Fruit fly (Drosophila melanogaster): ENCODE data around the gene cas.

cas gene

dm6 chr3R:5682921-5683748 lies 33.5 kb downstream of the cas start:
- TF ChIP-seq CG8301 (tag; optimal IDR thresholded peaks at IDR 0.05) (peak; percentile 85), fd96Ca (GFP tag; IDR thresholded peaks at IDR 0.05) (peak; percentile 42; the same call in 1 of the 3 replicates), Ets98B (GFP tag; IDR thresholded peaks at IDR 0.05) (peak; percentile 86), CG17806 (tag; optimal IDR thresholded peaks at IDR 0.05) (peak; percentile 40), CG15710 (tag; optimal IDR thresholded peaks at IDR 0.05) (no peak), CG8159 (tag; optimal IDR thresholded peaks at IDR 0.05) (no peak), EcR (GFP tag; optimal IDR thresholded peaks at IDR 0.05) (no peak), gl (tag; optimal IDR thresholded peaks at IDR 0.05) (no peak), CG32121 (GFP tag; IDR thresholded peaks at IDR 0.05) (peak; percentile 79), CG12605 (GFP tag; IDR thresholded peaks at IDR 0.05) (peak; percentile 71), Pif1B (GFP tag; optimal IDR thresholded peaks at IDR 0.05) (peak; percentile 70), CG4496 (GFP tag; IDR thresholded peaks at IDR 0.05) (peak; percentile 84), CG14655 (GFP tag; optimal IDR thresholded peaks at IDR 0.05) (peak; percentile 86), rn (GFP tag; IDR thresholded peaks at IDR 0.05) (peak; percentile 40; the same call in 1 of the 2 replicates), CG9948 (tag; optimal IDR thresholded peaks at IDR 0.05) (peak; percentile 37), CG13204 (GFP tag; optimal IDR thresholded peaks at IDR 0.05) (no peak)

- TF ChIP-seq CG4496 (GFP tag; IDR thresholded peaks at IDR 0.05) (no peak), CG8301 (tag; optimal IDR thresholded peaks at IDR 0.05) (peak; percentile 54)
These were observed 34.4 kb downstream of the cas start for dm6 chr3R:5682238-5682637.

- TF ChIP-seq CG9948 (tag; optimal IDR thresholded peaks at IDR 0.05): no peak
- no peak for TF ChIP-seq CG15710 (tag; optimal IDR thresholded peaks at IDR 0.05)
- TF ChIP-seq CG12605 (GFP tag; IDR thresholded peaks at IDR 0.05): peak; percentile 33; the same call in 1 of the 2 replicates
- peak; percentile 68 for TF ChIP-seq CG32121 (GFP tag; IDR thresholded peaks at IDR 0.05)
- no peak for TF ChIP-seq CG10348 (GFP tag; IDR thresholded peaks at IDR 0.05)
- TF ChIP-seq fd96Ca (GFP tag; IDR thresholded peaks at IDR 0.05): peak; percentile 46; the same call in 2 of the 3 replicates
- peak; percentile 21 for TF ChIP-seq CG8301 (tag; optimal IDR thresholded peaks at IDR 0.05)
- no peak for TF ChIP-seq EcR (GFP tag; optimal IDR thresholded peaks at IDR 0.05)
- peak; percentile 56 for TF ChIP-seq gl (tag; optimal IDR thresholded peaks at IDR 0.05)
- TF ChIP-seq CG14655 (GFP tag; optimal IDR thresholded peaks at IDR 0.05): no peak
- peak; percentile 57; the same call in 2 of the 3 replicates for TF ChIP-seq CG4496 (GFP tag; IDR thresholded peaks at IDR 0.05)
- no peak for TF ChIP-seq D1 (tag; optimal IDR thresholded peaks at IDR 0.05)
- peak; percentile 15 for TF ChIP-seq Snoo (tag; optimal IDR thresholded peaks at IDR 0.05)
- no peak for TF ChIP-seq Pif1A (GFP tag; optimal IDR thresholded peaks at IDR 0.05)
- TF ChIP-seq Pif1B (GFP tag; optimal IDR thresholded peaks at IDR 0.05): peak; percentile 54
These were observed 43.9 kb downstream of the cas start for dm6 chr3R:5672658-5673217.

dm6 chr3R:5671795-5672657 lies 44.6 kb downstream of the cas start:
- TF ChIP-seq Ets98B (GFP tag; IDR thresholded peaks at IDR 0.05) (no peak), CG12605 (GFP tag; IDR thresholded peaks at IDR 0.05) (no peak), CG14655 (GFP tag; optimal IDR thresholded peaks at IDR 0.05) (no peak), Pif1A (GFP tag; optimal IDR thresholded peaks at IDR 0.05) (no peak), CG9948 (tag; optimal IDR thresholded peaks at IDR 0.05) (no peak), CG8159 (tag; optimal IDR thresholded peaks at IDR 0.05) (no peak), CG10348 (GFP tag; IDR thresholded peaks at IDR 0.05) (no peak), gl (tag; optimal IDR thresholded peaks at IDR 0.05) (no peak), EcR (GFP tag; optimal IDR thresholded peaks at IDR 0.05) (no peak)

- TF ChIP-seq CG10348 (GFP tag; IDR thresholded peaks at IDR 0.05): no peak
- peak; percentile 20 for TF ChIP-seq CG14655 (GFP tag; optimal IDR thresholded peaks at IDR 0.05)
- peak; percentile 75 for TF ChIP-seq EcR (GFP tag; optimal IDR thresholded peaks at IDR 0.05)
- TF ChIP-seq CG12605 (GFP tag; IDR thresholded peaks at IDR 0.05): peak; percentile 59
- no peak for TF ChIP-seq Pif1B (GFP tag; optimal IDR thresholded peaks at IDR 0.05)
- TF ChIP-seq Pif1A (GFP tag; optimal IDR thresholded peaks at IDR 0.05): no peak
- no peak for TF ChIP-seq CG9948 (tag; optimal IDR thresholded peaks at IDR 0.05)
- no peak for TF ChIP-seq D1 (tag; optimal IDR thresholded peaks at IDR 0.05)
- TF ChIP-seq CG34367 (tag; optimal IDR thresholded peaks at IDR 0.05): peak; percentile 8
- TF ChIP-seq CG4496 (GFP tag; IDR thresholded peaks at IDR 0.05): peak; percentile 59; the same call in 1 of the 3 replicates
- peak; percentile 1 for TF ChIP-seq gl (tag; optimal IDR thresholded peaks at IDR 0.05)
- no peak for TF ChIP-seq CG8301 (tag; optimal IDR thresholded peaks at IDR 0.05)
These were observed 45.3 kb downstream of the cas start for dm6 chr3R:5671265-5671663.

Data from whole organism, pupa.